Worm (Caenorhabditis elegans) whole organism, young adult: ENCODE data around the gene cid-1.

Experiments used
- B0035.1 ChIP-seq: sonication (generic microtip); optimal IDR thresholded peaks from 2 replicates; lab custom pipeline; 2016; ENCODE audit warnings: missing genetic modification characterization, mild to moderate bottlenecking, missing compliant biosample characterization, missing genotype, missing genetic modification reagents
- F39B2.1 ChIP-seq: fragments of 200-800 bp; sonication (Bioruptor generic); IDR thresholded peaks from 2 replicates; pipeline ENCODE4 v1.3.6; 2022; ENCODE audit warnings: missing genetic modification reagents, missing genetic modification characterization, missing compliant biosample characterization
- F57A8.1 ChIP-seq: fragments of 200-800 bp; sonication (Bioruptor generic); optimal IDR thresholded peaks from 2 replicates; lab custom pipeline; 2018; ENCODE audit warnings: mild to moderate bottlenecking, missing genetic modification characterization, moderate library complexity, missing compliant biosample characterization
- K11D2.4 ChIP-seq: fragments of 200-800 bp; sonication (Bioruptor generic); IDR thresholded peaks from 2 replicates; pipeline ENCODE4 v1.3.6; 2022; ENCODE audit warnings: missing genetic modification reagents, missing genetic modification characterization, missing compliant biosample characterization
- Y95B8A.8 ChIP-seq: fragments of 200-800 bp; sonication (Bioruptor generic); IDR thresholded peaks from 2 replicates; pipeline ENCODE4 v1.3.6; 2022; ENCODE audit warnings: missing genetic modification reagents, missing genetic modification characterization, missing compliant biosample characterization
- akir-1 ChIP-seq: fragments of 200-800 bp; sonication (Bioruptor generic); optimal IDR thresholded peaks from 2 replicates; lab custom pipeline; 2018; ENCODE audit warnings: mild to moderate bottlenecking, missing genetic modification characterization, moderate library complexity, missing compliant biosample characterization
- atf-7 ChIP-seq: sonication (generic microtip); optimal IDR thresholded peaks from 2 replicates; lab custom pipeline; 2017; ENCODE audit warnings: mild to moderate bottlenecking, missing genetic modification characterization, missing compliant biosample characterization
- athp-1 ChIP-seq: sonication (generic microtip); optimal IDR thresholded peaks from 2 replicates; lab custom pipeline; 2017; ENCODE audit warnings: mild to moderate bottlenecking, missing genetic modification characterization, missing compliant biosample characterization
- cebp-1 ChIP-seq, 2 experiments: fragments of 200-800 bp in 1 of 2; sonication (Bioruptor generic) in 1 of 2; sonication (generic microtip) in 1 of 2; IDR thresholded peaks in 1 of 2; optimal IDR thresholded peaks in 1 of 2; 2 replicates each; pipeline versions ENCODE4 v1.3.6 to Lab custom; 2017 to 2022; ENCODE audit warnings: missing compliant biosample characterization in 2 of 2, missing genetic modification characterization in 2 of 2, mild to moderate bottlenecking in 1 of 2, missing genetic modification reagents in 1 of 2, moderate library complexity in 1 of 2
- ceh-27 ChIP-seq: fragments of 200-800 bp; sonication (Bioruptor generic); optimal IDR thresholded peaks from 2 replicates; lab custom pipeline; 2018; ENCODE audit warnings: mild to moderate bottlenecking, missing genetic modification characterization, moderate library complexity, missing compliant biosample characterization
- ceh-40 ChIP-seq: fragments of 200-800 bp; sonication (Bioruptor generic); IDR thresholded peaks from 2 replicates; pipeline ENCODE4 v1.3.6; 2022; ENCODE audit warnings: missing genetic modification characterization, missing compliant biosample characterization
- chd-7 ChIP-seq: sonication (generic microtip); optimal IDR thresholded peaks from 2 replicates; lab custom pipeline; 2016; ENCODE audit warnings: mild to moderate bottlenecking, missing genetic modification characterization, moderate library complexity, missing compliant biosample characterization
- dpl-1 ChIP-seq: fragments of 150-350 bp; optimal IDR thresholded peaks from 2 replicates; lab custom pipeline; 2014; ENCODE audit warnings: missing biosample characterization, missing genetic modification reagents, missing genetic modification characterization
- efl-1 ChIP-seq: fragments of 150-350 bp; optimal IDR thresholded peaks from 2 replicates; lab custom pipeline; 2014; ENCODE audit warnings: missing biosample characterization, missing genetic modification reagents, missing genetic modification characterization
- ekl-4 ChIP-seq: fragments of 200-800 bp; sonication (Bioruptor generic); IDR thresholded peaks from 2 replicates; pipeline ENCODE4 v1.3.6; 2022; ENCODE audit warnings: missing genetic modification reagents, missing genetic modification characterization, missing compliant biosample characterization
- fkh-3 ChIP-seq: sonication (generic microtip); optimal IDR thresholded peaks from 2 replicates; lab custom pipeline; 2016; ENCODE audit warnings: mild to moderate bottlenecking, missing genetic modification characterization, missing compliant biosample characterization
- gei-17 ChIP-seq: fragments of 200-800 bp; sonication (Bioruptor generic); optimal IDR thresholded peaks from 2 replicates; lab custom pipeline; 2018; ENCODE audit warnings: mild to moderate bottlenecking, missing genetic modification characterization, missing compliant biosample characterization
- hsf-1 ChIP-seq: fragments of 200-800 bp; sonication (Bioruptor generic); IDR thresholded peaks from 2 replicates; pipeline ENCODE4 v1.3.6; 2022; ENCODE audit warnings: missing genetic modification reagents, missing genetic modification characterization, missing compliant biosample characterization
- lsl-1 ChIP-seq: fragments of 200-800 bp; sonication (Bioruptor generic); optimal IDR thresholded peaks from 2 replicates; lab custom pipeline; 2018; ENCODE audit warnings: mild to moderate bottlenecking, missing genetic modification characterization, moderate library complexity, missing compliant biosample characterization
- madf-8 ChIP-seq: fragments of 200-800 bp; sonication (Bioruptor generic); conservative IDR thresholded peaks from 2 replicates; pipeline ENCODE4 v1.3.6; 2022; ENCODE audit warnings: missing genetic modification reagents, missing genetic modification characterization, missing compliant biosample characterization
- nfyb-1 ChIP-seq: fragments of 200-800 bp; sonication (Bioruptor generic); IDR thresholded peaks from 2 replicates; pipeline ENCODE4 v1.3.6; 2022; ENCODE audit warnings: missing genetic modification reagents, missing genetic modification characterization, missing compliant biosample characterization
- nhr-120 ChIP-seq: fragments of 200-800 bp; sonication (Bioruptor generic); IDR thresholded peaks from 2 replicates; pipeline ENCODE4 v1.3.6; 2022; ENCODE audit warnings: missing genetic modification characterization, missing compliant biosample characterization
- nhr-80 ChIP-seq: sonication (generic microtip); optimal IDR thresholded peaks from 2 replicates; lab custom pipeline; 2016; ENCODE audit warnings: missing genetic modification characterization, missing compliant biosample characterization
- snpc-3.4 ChIP-seq: sonication (generic microtip); optimal IDR thresholded peaks from 2 replicates; lab custom pipeline; 2017; ENCODE audit warnings: missing genetic modification characterization, mild to moderate bottlenecking, missing compliant biosample characterization, antibody characterized with exemption, moderate library complexity, missing genotype, missing genetic modification reagents
- snpc-4 ChIP-seq, 5 experiments: fragments of 150-350 bp in 1 of 5; sonication (generic microtip) in 4 of 5; optimal IDR thresholded peaks; 2 replicates each; lab custom pipeline; 2014 to 2018; ENCODE audit warnings: missing genetic modification characterization in 5 of 5, missing biosample characterization in 3 of 5, antibody characterized with exemption in 2 of 5, mild to moderate bottlenecking in 2 of 5, missing compliant biosample characterization in 2 of 5, missing genotype in 2 of 5, moderate library complexity in 2 of 5, missing genetic modification reagents in 1 of 5
- tbp1 ChIP-seq: fragments of 200-800 bp; sonication (Bioruptor generic); optimal IDR thresholded peaks from 2 replicates; lab custom pipeline; 2018; ENCODE audit warnings: mild to moderate bottlenecking, missing genetic modification characterization, missing compliant biosample characterization
- unc-62 ChIP-seq: fragments of 150-350 bp; optimal IDR thresholded peaks from 2 replicates; lab custom pipeline; 2014; ENCODE audit warnings: missing biosample characterization, missing genetic modification reagents, missing genetic modification characterization
- xnd-1 ChIP-seq: sonication (generic microtip); optimal IDR thresholded peaks from 2 replicates; lab custom pipeline; 2016; ENCODE audit warnings: missing genotype, missing genetic modification reagents, missing genetic modification characterization, missing compliant biosample characterization
- zfh-2 ChIP-seq: fragments of 200-800 bp; sonication (Bioruptor generic); conservative IDR thresholded peaks from 2 replicates; pipeline ENCODE4 v1.3.6; 2022; ENCODE audit warnings: missing genetic modification reagents, missing genetic modification characterization, missing compliant biosample characterization
- ztf-28 ChIP-seq: fragments of 200-800 bp; sonication (Bioruptor generic); IDR thresholded peaks from 2 replicates; pipeline ENCODE4 v1.3.6; 2022; ENCODE audit warnings: missing genetic modification reagents, missing genetic modification characterization, missing compliant biosample characterization

The cid-1 gene

ce11 chrIII:5173622-5174021 lies at the start of gene cid-1:
cid-1 (plus strand) TSS chrIII:5173922.
- TF ChIP-seq fkh-3 (tag; lab: Kevin White, UChicago) (no peak), Y95B8A.8 (GFP tag; lab: Robert Waterston, UW) (no peak), efl-1 (no peak), F39B2.1 (no peak), nhr-80 (no peak), chd-7 (tag; lab: Kevin White, UChicago) (no peak), ceh-27 (GFP tag; lab: Kevin White, UChicago) (no peak)

DNA sequence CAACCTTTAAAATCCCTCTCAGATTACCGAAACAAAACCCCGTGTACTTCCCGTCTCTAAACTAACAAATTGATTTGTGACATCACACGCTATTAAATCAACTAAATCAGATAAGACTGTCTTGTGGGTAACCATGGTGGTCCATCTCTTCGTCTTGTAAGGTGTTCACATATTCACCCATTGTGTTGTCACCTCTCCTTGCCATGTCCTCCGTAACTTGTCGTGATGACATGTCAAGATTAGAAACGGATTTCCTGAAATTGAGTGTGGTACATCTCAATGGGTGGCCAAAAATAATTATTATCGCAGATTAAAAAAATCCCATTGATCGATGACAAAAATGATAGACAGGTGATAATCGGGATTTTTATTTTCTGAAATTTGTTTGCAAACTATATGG lies 49.3 kb upstream of the cid-1 start:
- TF ChIP-seq ceh-40 (GFP tag; lab: Robert Waterston, UW) (no peak), akir-1 (GFP tag; lab: Kevin White, UChicago) (no peak), hsf-1 (GFP tag; lab: Robert Waterston, UW) (no peak), ztf-28 (GFP tag; lab: Robert Waterston, UW) (no peak), unc-62 (GFP tag; lab: Kevin White, UChicago) (peak; percentile 87), dpl-1 (no peak), xnd-1 (tag; lab: Kevin White, UChicago) (no peak), ekl-4 (GFP tag; lab: Robert Waterston, UW) (no peak)

DNA sequence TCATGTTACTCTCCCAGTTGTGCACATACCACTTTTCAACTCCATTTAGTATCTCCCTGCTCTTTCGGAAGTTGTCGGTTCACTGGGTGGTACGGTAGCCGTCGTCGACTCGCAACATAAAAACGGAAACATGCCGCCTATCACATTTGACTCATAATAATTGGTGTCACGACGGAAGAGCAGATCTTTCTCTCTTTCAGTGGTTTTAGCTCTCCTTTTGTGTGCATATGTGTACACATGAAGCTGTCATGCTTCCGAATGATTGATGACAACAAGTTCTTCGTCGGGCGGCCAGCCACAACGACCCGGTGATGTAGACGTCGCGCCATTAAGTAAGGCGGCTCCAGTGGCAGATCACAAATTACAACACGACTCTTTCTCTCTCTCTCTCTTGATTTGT lies 48.0 kb upstream of the cid-1 start:
- no peak for TF ChIP-seq F57A8.1
- TF ChIP-seq cebp-1 (GFP tag; IDR thresholded peaks at IDR 0.05; lab: Robert Waterston, UW), result no peak
- no peak for TF ChIP-seq cebp-1 (tag; optimal IDR thresholded peaks at IDR 0.05; lab: Kevin White, UChicago)
- no peak for TF ChIP-seq madf-8 (GFP tag; lab: Robert Waterston, UW)
- TF ChIP-seq ceh-40 (GFP tag; lab: Robert Waterston, UW), result no peak
- TF ChIP-seq lsl-1 (GFP tag; lab: Kevin White, UChicago), result no peak
- TF ChIP-seq snpc-4 (GFP tag; optimal IDR thresholded peaks at IDR 0.05; lab: Kevin White, UChicago), result no peak
- no peak for TF ChIP-seq snpc-4 (tag; optimal IDR thresholded peaks at IDR 0.05; lab: Kevin White, UChicago)
- TF ChIP-seq tbp1 (GFP tag; lab: Kevin White, UChicago), result no peak
- no peak for TF ChIP-seq gei-17 (GFP tag; lab: Kevin White, UChicago)
- no peak for TF ChIP-seq B0035.1 (tag; lab: Kevin White, UChicago)
- TF ChIP-seq athp-1 (tag; lab: Kevin White, UChicago), result no peak
- TF ChIP-seq xnd-1 (tag; lab: Kevin White, UChicago), result no peak
- TF ChIP-seq, all 124 proteins: peak for 0

- TF ChIP-seq zfh-2, result 0 out of 2 replicates have a peak, but pooled peaks have one; percentile 18
- TF ChIP-seq K11D2.4 (GFP tag; lab: Robert Waterston, UW), result no peak
- no peak for TF ChIP-seq snpc-3.4 (tag; lab: Kevin White, UChicago)
These were observed 46.7 kb upstream of the cid-1 start for ce11 chrIII:5126988-5127387.

- TF ChIP-seq nfyb-1 (GFP tag; lab: Robert Waterston, UW), result 0 out of 2 replicates have a peak, but pooled peaks have one; percentile 20
- no peak for TF ChIP-seq atf-7 (tag; lab: Kevin White, UChicago)
- 0 out of 2 replicates have a peak, but pooled peaks have one; percentile 73 for TF ChIP-seq nhr-120 (GFP tag; lab: Robert Waterston, UW)
- peak; percentile 52 for TF ChIP-seq zfh-2
- TF ChIP-seq, all 124 proteins: peak for 3
These were observed 44.5 kb upstream of the cid-1 start for ce11 chrIII:5129261-5129660.
